Fruit fly (Drosophila melanogaster) whole organism, embryonic: ENCODE results near the gene CG43116.

Experiments
- Abd-B ChIP-seq: fragments of 200-800 bp; sonication (Bioruptor generic); optimal IDR thresholded peaks from 2 replicates; lab custom pipeline; 2018; ENCODE audit warnings: missing biosample characterization, mild to moderate bottlenecking, missing genetic modification characterization, moderate library complexity
- CG10959 ChIP-seq: fragments of 200-800 bp; sonication (Bioruptor generic); IDR thresholded peaks from 2 replicates; pipeline ENCODE4 v1.3.6; 2022; ENCODE audit warnings: missing biosample characterization, missing genetic modification characterization
- CG11504 ChIP-seq: fragments of 200-800 bp; sonication (Bioruptor generic); optimal IDR thresholded peaks from 3 replicates; lab custom pipeline; 2019; ENCODE audit warnings: missing biosample characterization, mild to moderate bottlenecking, missing genetic modification characterization, moderate library complexity
- CG14050 ChIP-seq: fragments of 200-800 bp; sonication (Bioruptor generic); IDR thresholded peaks from 3 replicates; pipeline ENCODE4 v1.3.6; 2022; ENCODE audit warnings: missing biosample characterization, missing genetic modification characterization
- CG42726 ChIP-seq: fragments of 200-800 bp; sonication (Bioruptor generic); IDR thresholded peaks from 2 replicates; pipeline ENCODE4 v1.3.6; 2022; ENCODE audit warnings: missing biosample characterization, missing genetic modification characterization; ENCODE audit not compliant: partially characterized antibody
- CG4282 ChIP-seq: fragments of 200-800 bp; sonication (Bioruptor generic); optimal IDR thresholded peaks from 2 replicates; lab custom pipeline; 2016; ENCODE audit warnings: missing biosample characterization, missing genetic modification characterization
- CG5180 ChIP-seq: fragments of 200-800 bp; sonication (Bioruptor generic); optimal IDR thresholded peaks from 3 replicates; lab custom pipeline; 2017; ENCODE audit warnings: missing biosample characterization, missing genetic modification characterization, mild to moderate bottlenecking, moderate library complexity, missing genetic modification reagents
- CG5245 ChIP-seq: fragments of 200-800 bp; sonication (Bioruptor generic); optimal IDR thresholded peaks from 3 replicates; lab custom pipeline; 2016; ENCODE audit warnings: missing biosample characterization, missing genetic modification characterization
- CG6654 ChIP-seq: fragments of 200-800 bp; sonication (Bioruptor generic); optimal IDR thresholded peaks from 2 replicates; lab custom pipeline; 2017; ENCODE audit warnings: missing biosample characterization, mild to moderate bottlenecking, missing genetic modification characterization
- CG8290 ChIP-seq, 3 experiments: fragments of 200-800 bp; sonication (Bioruptor generic); optimal IDR thresholded peaks; 2 replicates each; lab custom pipeline; 2016 to 2019; ENCODE audit warnings: missing biosample characterization in 3 of 3, missing genetic modification characterization in 3 of 3, mild to moderate bottlenecking in 2 of 3, moderate library complexity in 1 of 3
- CG8388 ChIP-seq: fragments of 200-800 bp; sonication (Bioruptor generic); optimal IDR thresholded peaks from 2 replicates; lab custom pipeline; 2019; ENCODE audit warnings: missing biosample characterization, mild to moderate bottlenecking, missing genetic modification characterization, moderate library complexity
- CTCF ChIP-seq: fragments of 200-800 bp; sonication (Bioruptor generic); optimal IDR thresholded peaks from 2 replicates; lab custom pipeline; 2017; ENCODE audit warnings: missing biosample characterization, mild to moderate bottlenecking, missing genetic modification characterization, moderate library complexity
- D19A ChIP-seq: fragments of 200-800 bp; optimal IDR thresholded peaks from 3 replicates; lab custom pipeline; 2019; ENCODE audit warnings: missing biosample characterization, mild to moderate bottlenecking, missing genetic modification characterization, moderate library complexity
- Doc3 ChIP-seq: fragments of 200-800 bp; sonication (Bioruptor generic); IDR thresholded peaks from 3 replicates; pipeline ENCODE4 v1.3.6; 2022; ENCODE audit warnings: missing biosample characterization, missing genetic modification characterization; ENCODE audit not compliant: partially characterized antibody
- Dp ChIP-seq: fragments of 200-800 bp; sonication (Bioruptor generic); optimal IDR thresholded peaks from 2 replicates; lab custom pipeline; 2018; ENCODE audit warnings: missing biosample characterization, mild to moderate bottlenecking, missing genetic modification characterization, moderate library complexity
- GATAe ChIP-seq: fragments of 200-800 bp; sonication (Bioruptor generic); conservative IDR thresholded peaks from 2 replicates; pipeline ENCODE4 v1.3.6; 2022; ENCODE audit warnings: missing biosample characterization, missing genetic modification characterization
- H2.0 ChIP-seq: fragments of 200-800 bp; sonication (Bioruptor generic); IDR thresholded peaks from 2 replicates; pipeline ENCODE4 v1.3.6; 2022; ENCODE audit warnings: missing biosample characterization, missing genetic modification characterization
- HLH4C ChIP-seq: fragments of 200-800 bp; sonication (Bioruptor generic); IDR thresholded peaks from 3 replicates; pipeline ENCODE4 v1.3.6; 2022; ENCODE audit warnings: missing biosample characterization, missing genetic modification characterization; ENCODE audit not compliant: partially characterized antibody
- Hmx ChIP-seq: fragments of 200-800 bp; sonication (Bioruptor generic); optimal IDR thresholded peaks from 2 replicates; lab custom pipeline; 2016; ENCODE audit warnings: missing biosample characterization, missing genetic modification characterization
- Hr39 ChIP-seq: fragments of >200 bp; optimal IDR thresholded peaks from 2 replicates; lab custom pipeline; 2017
- Oaz ChIP-seq: fragments of 200-800 bp; sonication (Bioruptor generic); IDR thresholded peaks from 2 replicates; pipeline ENCODE4 v1.3.6; 2022; ENCODE audit warnings: missing biosample characterization, missing genetic modification characterization
- Oli ChIP-seq: fragments of 200-800 bp; sonication (Bioruptor generic); optimal IDR thresholded peaks from 2 replicates; lab custom pipeline; 2018; ENCODE audit warnings: missing biosample characterization, mild to moderate bottlenecking, missing genetic modification characterization, moderate library complexity
- Opbp ChIP-seq: fragments of 200-800 bp; sonication (Bioruptor generic); IDR thresholded peaks from 3 replicates; pipeline ENCODE4 v1.3.6; 2022; ENCODE audit warnings: missing biosample characterization, missing genetic modification characterization; ENCODE audit not compliant: partially characterized antibody
- Ptx1 ChIP-seq: fragments of 200-800 bp; sonication (Bioruptor generic); IDR thresholded peaks from 2 replicates; pipeline ENCODE4 v1.3.6; 2022; ENCODE audit warnings: missing biosample characterization, missing genetic modification characterization
- Sox102F ChIP-seq: fragments of 200-800 bp; sonication (Bioruptor generic); optimal IDR thresholded peaks from 2 replicates; lab custom pipeline; 2018; ENCODE audit warnings: missing biosample characterization, mild to moderate bottlenecking, missing genetic modification characterization, moderate library complexity
- YL-1 ChIP-seq: fragments of 200-800 bp; sonication (Bioruptor generic); optimal IDR thresholded peaks from 3 replicates; lab custom pipeline; 2017; ENCODE audit warnings: missing biosample characterization, mild to moderate bottlenecking, missing genetic modification characterization
- al ChIP-seq: fragments of 200-800 bp; sonication (Bioruptor generic); IDR thresholded peaks from 2 replicates; pipeline ENCODE4 v1.3.6; 2022; ENCODE audit warnings: missing biosample characterization, missing genetic modification characterization
- ap ChIP-seq: fragments of 200-800 bp; sonication (Bioruptor generic); IDR thresholded peaks from 2 replicates; pipeline ENCODE4 v1.3.6; 2022; ENCODE audit warnings: missing biosample characterization, missing genetic modification characterization
- br ChIP-seq: fragments of >200 bp; optimal IDR thresholded peaks from 2 replicates; lab custom pipeline; 2017
- dm ChIP-seq: fragments of 200-800 bp; sonication (Bioruptor generic); optimal IDR thresholded peaks from 3 replicates; lab custom pipeline; 2016; ENCODE audit warnings: missing biosample characterization, missing genetic modification characterization
- dpn ChIP-seq, 2 experiments: fragments of 200-800 bp; sonication (Bioruptor generic); optimal IDR thresholded peaks; 3 replicates each; lab custom pipeline; 2016; ENCODE audit warnings: missing biosample characterization in 2 of 2, missing genetic modification characterization in 2 of 2
- gcm2 ChIP-seq: fragments of 200-800 bp; sonication (Bioruptor generic); optimal IDR thresholded peaks from 2 replicates; lab custom pipeline; 2016; ENCODE audit warnings: missing biosample characterization, missing genetic modification characterization
- gem ChIP-seq: fragments of 200-800 bp; sonication (Bioruptor generic); optimal IDR thresholded peaks from 2 replicates; lab custom pipeline; 2019; ENCODE audit warnings: missing biosample characterization, mild to moderate bottlenecking, missing genetic modification characterization, moderate library complexity
- jumu ChIP-seq: fragments of 200-800 bp; sonication (Bioruptor generic); optimal IDR thresholded peaks from 3 replicates; lab custom pipeline; 2016; ENCODE audit warnings: missing biosample characterization, missing genetic modification characterization
- klu ChIP-seq: fragments of 200-800 bp; sonication (Bioruptor generic); IDR thresholded peaks from 2 replicates; pipeline ENCODE4 v1.3.6; 2022; ENCODE audit warnings: missing biosample characterization, missing genetic modification characterization
- lola ChIP-seq, 3 experiments: fragments of >200 bp in 2 of 3; fragments of 200-800 bp in 1 of 3; sonication (Bioruptor generic) in 1 of 3; optimal IDR thresholded peaks; 2 replicates each; lab custom pipeline; 2017 to 2019; ENCODE audit warnings: missing biosample characterization in 3 of 3, missing genetic modification characterization in 3 of 3, mild to moderate bottlenecking in 1 of 3, moderate library complexity in 1 of 3
- pan ChIP-seq, 4 experiments: fragments of >200 bp in 3 of 4; fragments of 200-800 bp in 1 of 4; sonication (Bioruptor generic) in 1 of 4; optimal IDR thresholded peaks in 3 of 4; IDR thresholded peaks in 1 of 4; 2 replicates each; pipeline versions ENCODE4 v1.3.6 to Lab custom; 2017 to 2022; ENCODE audit warnings: missing biosample characterization in 2 of 4, missing genetic modification characterization in 2 of 4, mixed read lengths in 1 of 4
- phol ChIP-seq: fragments of 200-800 bp; sonication (Bioruptor generic); optimal IDR thresholded peaks from 3 replicates; lab custom pipeline; 2018; ENCODE audit warnings: missing biosample characterization, mild to moderate bottlenecking, missing genetic modification characterization, moderate library complexity
- psq ChIP-seq: fragments of 200-800 bp; sonication (Bioruptor generic); optimal IDR thresholded peaks from 2 replicates; lab custom pipeline; 2017; ENCODE audit warnings: missing biosample characterization, missing genetic modification characterization
- scrt ChIP-seq: fragments of 200-800 bp; sonication (Bioruptor generic); optimal IDR thresholded peaks from 2 replicates; lab custom pipeline; 2018; ENCODE audit warnings: missing biosample characterization, mild to moderate bottlenecking, missing genetic modification characterization, moderate library complexity
- sd ChIP-seq: fragments of 200-800 bp; sonication (Bioruptor generic); optimal IDR thresholded peaks from 3 replicates; lab custom pipeline; 2018; ENCODE audit warnings: missing biosample characterization, mild to moderate bottlenecking, missing genetic modification characterization, moderate library complexity
- sens-2 ChIP-seq: fragments of 200-800 bp; sonication (Bioruptor generic); IDR thresholded peaks from 2 replicates; pipeline ENCODE4 v1.3.6; 2022; ENCODE audit warnings: missing biosample characterization, missing genetic modification characterization
- sim ChIP-seq: fragments of 200-800 bp; sonication (Bioruptor generic); IDR thresholded peaks from 2 replicates; pipeline ENCODE4 v1.3.6; 2022; ENCODE audit warnings: missing biosample characterization, missing genetic modification characterization
- sob ChIP-seq: fragments of 200-800 bp; sonication (Bioruptor generic); IDR thresholded peaks from 2 replicates; pipeline ENCODE4 v1.3.6; 2022; ENCODE audit warnings: missing biosample characterization, missing genetic modification characterization
- trh ChIP-seq: fragments of 200-800 bp; sonication (Bioruptor generic); optimal IDR thresholded peaks from 2 replicates; lab custom pipeline; 2016; ENCODE audit warnings: missing biosample characterization, missing genetic modification characterization
- twi ChIP-seq: fragments of 200-800 bp; optimal IDR thresholded peaks from 2 replicates; lab custom pipeline; 2019; ENCODE audit warnings: missing biosample characterization, mild to moderate bottlenecking, missing genetic modification characterization, moderate library complexity
- yki ChIP-seq: fragments of >200 bp; optimal IDR thresholded peaks from 3 replicates; lab custom pipeline; 2018
- zen ChIP-seq: fragments of 200-800 bp; sonication (Bioruptor generic); optimal IDR thresholded peaks from 3 replicates; lab custom pipeline; 2018; ENCODE audit warnings: missing biosample characterization, mild to moderate bottlenecking, missing genetic modification characterization, moderate library complexity

CG43116 gene

dm6 chr3R:26017771-26018731, 21.3 kb upstream of the CG43116 start (continued):
- no peak for TF ChIP-seq Opbp
- no peak for TF ChIP-seq al (GFP tag; lab: Robert Waterston, UW)
- no peak; the same call in 1 of the 2 replicates for TF ChIP-seq klu (GFP tag; lab: Robert Waterston, UW)
- peak; percentile 9 for TF ChIP-seq trh
- TF ChIP-seq dpn (GFP tag; optimal IDR thresholded peaks at IDR 0.05; lab: Kevin White, UChicago) = peak in 1 of 2 experiments; percentile 63
- TF ChIP-seq zen (tag; lab: Kevin White, UChicago) = peak; percentile 95
- TF ChIP-seq ap = peak; percentile 60
- peak; percentile 82 for TF ChIP-seq twi (tag; lab: Kevin White, UChicago)
- no peak for TF ChIP-seq Hmx (GFP tag; lab: Kevin White, UChicago)
- TF ChIP-seq YL-1 (GFP tag; lab: Kevin White, UChicago) = peak; percentile 45
- no peak for TF ChIP-seq yki (lab: Kevin White, UChicago)
- peak; percentile 70 for TF ChIP-seq CG8290 (GFP tag; optimal IDR thresholded peaks at IDR 0.05; lab: Kevin White, UChicago)
- TF ChIP-seq CG8290 (tag; optimal IDR thresholded peaks at IDR 0.05; lab: Kevin White, UChicago) = peak in 1 of 2 experiments; percentile 77
- no peak for TF ChIP-seq Doc3 (GFP tag; lab: Robert Waterston, UW)
- TF ChIP-seq D19A (tag; lab: Kevin White, UChicago) = peak; percentile 88
- TF ChIP-seq HLH4C = no peak
- TF ChIP-seq Sox102F (GFP tag; lab: Kevin White, UChicago) = peak; percentile 82
- peak in 1 of 3 experiments; percentile 99 for TF ChIP-seq lola (GFP tag; optimal IDR thresholded peaks at IDR 0.05; lab: Kevin White, UChicago)
- TF ChIP-seq CG14050 = no peak; the same call in 2 of the 3 replicates
- peak; percentile 77 for TF ChIP-seq CG10959 (GFP tag; lab: Robert Waterston, UW)
- TF ChIP-seq psq (GFP tag; lab: Kevin White, UChicago) = peak; percentile 33
- peak; percentile 35; the same call in 1 of the 2 replicates for TF ChIP-seq H2.0
- TF ChIP-seq scrt (GFP tag; lab: Kevin White, UChicago) = peak; percentile 40
- no peak for TF ChIP-seq Hr39
- peak; percentile 60 for TF ChIP-seq CG5245 (GFP tag; lab: Kevin White, UChicago)
- no peak for TF ChIP-seq gcm2
- no peak for TF ChIP-seq dm (GFP tag; lab: Kevin White, UChicago)
- peak; percentile 80 for TF ChIP-seq CG11504 (tag; lab: Kevin White, UChicago)
- TF ChIP-seq CTCF (GFP tag; lab: Kevin White, UChicago) = no peak
- no peak for TF ChIP-seq pan (optimal IDR thresholded peaks at IDR 0.05; lab: Kevin White, UChicago)
- TF ChIP-seq pan (GFP tag; optimal IDR thresholded peaks at IDR 0.05 in 1 of 2, IDR thresholded peaks at IDR 0.05 in 1 of 2) = peak in 1 of 2 experiments; percentile 34
- peak; percentile 35 for TF ChIP-seq CG6654 (GFP tag; lab: Kevin White, UChicago)
- peak; percentile 90 for TF ChIP-seq CG8388 (GFP tag; lab: Kevin White, UChicago)
- peak; percentile 47 for TF ChIP-seq CG5180
- peak; percentile 93 for TF ChIP-seq phol (tag; lab: Kevin White, UChicago)
- no peak for TF ChIP-seq sd (tag; lab: Kevin White, UChicago)
- 0 out of 2 replicates have a peak, but pooled peaks have one; percentile 40 for TF ChIP-seq sens-2
- peak; percentile 88 for TF ChIP-seq Oli (tag; lab: Kevin White, UChicago)
- TF ChIP-seq GATAe (GFP tag; lab: Robert Waterston, UW) = no peak
- peak; percentile 73 for TF ChIP-seq Ptx1 (GFP tag; lab: Robert Waterston, UW)
- TF ChIP-seq br = no peak
- no peak for TF ChIP-seq Oaz (GFP tag; lab: Robert Waterston, UW)
- no peak for TF ChIP-seq Dp
- peak; percentile 75 for TF ChIP-seq sim
- TF ChIP-seq Abd-B (GFP tag; lab: Kevin White, UChicago) = peak; percentile 73
- TF ChIP-seq gem (tag; lab: Kevin White, UChicago) = peak; percentile 95
- peak; percentile 12 for TF ChIP-seq jumu (GFP tag; lab: Kevin White, UChicago)
- TF ChIP-seq sob (GFP tag; lab: Robert Waterston, UW) = no peak
- TF ChIP-seq CG42726 = no peak
- TF ChIP-seq CG4282 = peak; percentile 66
